Fruit fly (Drosophila melanogaster): Measurements from ENCODE around the gene CG3793.

dm6 chr2L:15741418-15741817 is 22.6 kb upstream of the CG3793 start:
- no peak for TF ChIP-seq EcR (GFP tag; optimal IDR thresholded peaks at IDR 0.05)
- TF ChIP-seq Dll (optimal IDR thresholded peaks at IDR 0.05), result no peak

Measured in whole organism.